Fruit fly (Drosophila melanogaster): ENCODE results near the gene Lcp65Ab2.
"Not testable (repeated sequence)": the region's sequence is repeated elsewhere in the genome, so short reads cannot be mapped to it uniquely, and the experiment has no call there.

The Lcp65Ab2 gene

dm6 chr3L:6146374-6146773, at the start of gene Lcp65Ab2:
Gene Lcp65Ab2 (plus strand): TSS chr3L:6146674.
- not testable (repeated sequence) for TF ChIP-seq al (GFP tag; IDR thresholded peaks at IDR 0.05); CG4404 (GFP tag; IDR thresholded peaks at IDR 0.05); MESR4 (GFP tag; optimal IDR thresholded peaks at IDR 0.05)

DNA sequence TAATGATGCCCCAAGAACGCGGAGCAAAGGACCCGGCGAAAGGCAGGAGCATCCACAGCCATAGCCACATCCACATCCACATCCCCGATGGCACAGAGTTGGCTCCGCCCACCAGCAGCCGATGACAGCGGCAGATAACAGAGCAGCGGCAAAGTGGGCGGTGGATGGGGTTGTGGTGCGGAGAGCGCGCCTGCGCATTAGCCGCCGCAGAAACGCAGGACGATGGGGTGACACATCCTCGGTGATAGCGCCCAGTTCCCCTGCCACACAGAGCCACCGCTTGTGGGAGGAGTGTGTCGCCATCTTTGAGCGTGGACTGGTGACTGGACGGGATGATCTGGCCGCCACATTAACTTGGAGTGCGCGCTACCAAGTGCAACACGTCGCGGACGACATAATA, 49.2 kb upstream of the Lcp65Ab2 start, which contains the start of gene Ets65A:
TSS of gene Ets65A (plus strand) at position 348 of the 400 bp plus-strand sequence.
- TF ChIP-seq NK7.1 (GFP tag; optimal IDR thresholded peaks at IDR 0.05), result no peak
- no peak for TF ChIP-seq dm (GFP tag; optimal IDR thresholded peaks at IDR 0.05)
- TF ChIP-seq Dad (GFP tag; optimal IDR thresholded peaks at IDR 0.05), result no peak
- TF ChIP-seq seq (GFP tag; IDR thresholded peaks at IDR 0.05), result peak; percentile 68; the same call in 1 of the 2 replicates
- TF ChIP-seq Med (GFP tag), result peak; percentile 42
- TF ChIP-seq Deaf1 (tag; optimal IDR thresholded peaks at IDR 0.05), result peak; percentile 34
- no peak for TF ChIP-seq CG9609 (GFP tag; optimal IDR thresholded peaks at IDR 0.05)
- no peak for TF ChIP-seq Oli (tag; optimal IDR thresholded peaks at IDR 0.05)
- TF ChIP-seq CTCF (GFP tag; optimal IDR thresholded peaks at IDR 0.05), result no peak
- no peak for TF ChIP-seq Meics (GFP tag; optimal IDR thresholded peaks at IDR 0.05)
- TF ChIP-seq gem (tag; optimal IDR thresholded peaks at IDR 0.05), result no peak
- TF ChIP-seq Ravus (GFP tag; IDR thresholded peaks at IDR 0.05), result no peak
- no peak for TF ChIP-seq sens (GFP tag)
- TF ChIP-seq crp (GFP tag; optimal IDR thresholded peaks at IDR 0.05), result no peak
- TF ChIP-seq gsb (GFP tag; IDR thresholded peaks at IDR 0.05), result no peak
- no peak for TF ChIP-seq CG13123 (GFP tag; optimal IDR thresholded peaks at IDR 0.05)
- TF ChIP-seq Hr78 (GFP tag; optimal IDR thresholded peaks at IDR 0.05), result no peak
- no peak for TF ChIP-seq fru (optimal IDR thresholded peaks at IDR 0.05)
- TF ChIP-seq CG16815 (GFP tag; optimal IDR thresholded peaks at IDR 0.05), result no peak
- TF ChIP-seq cad (GFP tag; optimal IDR thresholded peaks at IDR 0.05), result no peak
- no peak for TF ChIP-seq crol (GFP tag; IDR thresholded peaks at IDR 0.05)
- TF ChIP-seq CG30020 (tag; optimal IDR thresholded peaks at IDR 0.05), result no peak
- TF ChIP-seq ems (GFP tag; optimal IDR thresholded peaks at IDR 0.05), result no peak
- no peak for TF ChIP-seq vfl (GFP tag; optimal IDR thresholded peaks at IDR 0.05)
- 0 out of 3 replicates have a peak, but pooled peaks have one; percentile 28 for TF ChIP-seq CG11560 (tag; IDR thresholded peaks at IDR 0.05)
- peak; percentile 79 for TF ChIP-seq ewg (GFP tag; optimal IDR thresholded peaks at IDR 0.05)
- TF ChIP-seq corto (GFP tag; optimal IDR thresholded peaks at IDR 0.05), result no peak
- no peak for TF ChIP-seq D (optimal IDR thresholded peaks at IDR 0.05)
- TF ChIP-seq D (GFP tag; optimal IDR thresholded peaks at IDR 0.05), result no peak
- TF ChIP-seq MTF-1 (GFP tag; optimal IDR thresholded peaks at IDR 0.05; ENCODE audit: borderline replicate concordance), result no peak
- TF ChIP-seq CG14014 (GFP tag; IDR thresholded peaks at IDR 0.05), result no peak
- TF ChIP-seq scrt (GFP tag; optimal IDR thresholded peaks at IDR 0.05), result no peak
- 0 out of 4 replicates have a peak, but pooled peaks have one; percentile 12 for TF ChIP-seq chinmo (GFP tag; IDR thresholded peaks at IDR 0.05; ENCODE audit: partially characterized antibody)
- no peak for TF ChIP-seq lov (optimal IDR thresholded peaks at IDR 0.05)
- 0 out of 3 replicates have a peak, but pooled peaks have one; percentile 11 for TF ChIP-seq lov (GFP tag; IDR thresholded peaks at IDR 0.05)
- TF ChIP-seq trh (GFP tag; optimal IDR thresholded peaks at IDR 0.05), result no peak
- no peak for TF ChIP-seq CG4730 (GFP tag; IDR thresholded peaks at IDR 0.05)
- TF ChIP-seq Nf-YB (GFP tag; optimal IDR thresholded peaks at IDR 0.05), result peak; percentile 75
- TF ChIP-seq CG8944 (GFP tag; optimal IDR thresholded peaks at IDR 0.05), result no peak
- TF ChIP-seq Myb (GFP tag; optimal IDR thresholded peaks at IDR 0.05), result no peak
- TF ChIP-seq rib (GFP tag; IDR thresholded peaks at IDR 0.05), result no peak
- peak; percentile 91 for TF ChIP-seq Nf-YC (tag; optimal IDR thresholded peaks at IDR 0.05)
- TF ChIP-seq sima (GFP tag; optimal IDR thresholded peaks at IDR 0.05), result no peak
- TF ChIP-seq CG4328 (GFP tag; optimal IDR thresholded peaks at IDR 0.05), result no peak
- peak; percentile 47 for TF ChIP-seq Ets65A (GFP tag)
- no peak for TF ChIP-seq CG2202 (tag; optimal IDR thresholded peaks at IDR 0.05)
- no peak for TF ChIP-seq CG3838 (GFP tag; optimal IDR thresholded peaks at IDR 0.05)
- TF ChIP-seq dan (GFP tag; IDR thresholded peaks at IDR 0.05), result 0 out of 2 replicates have a peak, but pooled peaks have one; percentile 16
- TF ChIP-seq CG9817 (tag; optimal IDR thresholded peaks at IDR 0.05), result no peak

Measured in whole organism, embryonic.